Fruit fly (Drosophila melanogaster): Measurements from ENCODE around the gene betaNACtes4.
"Not testable (repeated sequence)": the region's sequence is repeated elsewhere in the genome, so short reads cannot be mapped to it uniquely, and the experiment has no call there.

DNA sequence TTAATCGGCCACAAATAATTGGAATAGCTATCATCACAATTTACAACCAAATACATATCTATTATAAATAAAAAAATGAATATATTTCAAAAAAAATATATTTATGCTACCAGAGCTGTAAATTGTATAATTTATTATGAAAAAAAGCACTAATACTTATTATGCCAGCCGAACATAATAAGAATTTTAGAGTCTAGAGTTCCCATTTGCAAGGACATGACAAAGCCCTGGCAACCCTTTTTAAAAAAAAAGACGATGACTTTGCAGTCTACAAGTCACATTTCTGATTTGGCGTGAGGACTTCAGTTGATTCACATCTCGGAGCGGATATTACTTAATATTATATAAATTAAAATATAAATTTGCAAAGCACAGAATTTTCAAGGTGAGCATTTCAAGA lies at the start of gene betaNACtes4:
- not testable (repeated sequence) for TF ChIP-seq usp, Jra, psq, jim, foxo (GFP tag; optimal IDR thresholded peaks at IDR 0.05)

All from whole organism, wandering third instar larva.